Fruit fly (Drosophila melanogaster) whole organism, embryonic: Measurements from ENCODE around the gene HipHop.

ENCODE experiments used
- Asciz ChIP-seq: fragments of 200-800 bp; sonication (Bioruptor generic); optimal IDR thresholded peaks from 2 replicates; lab custom pipeline; 2017; ENCODE audit warnings: missing biosample characterization, mild to moderate bottlenecking, missing genetic modification characterization, missing genetic modification reagents
- Atf6 ChIP-seq: fragments of 200-800 bp; sonication (Bioruptor generic); IDR thresholded peaks from 2 replicates; pipeline ENCODE4 v1.3.6; 2022; ENCODE audit warnings: missing biosample characterization, missing genetic modification characterization
- BEAF-32 ChIP-seq: fragments of 200-800 bp; sonication (Bioruptor generic); optimal IDR thresholded peaks from 3 replicates; lab custom pipeline; 2017; ENCODE audit warnings: missing biosample characterization, missing genetic modification characterization, mild to moderate bottlenecking, moderate library complexity, missing genetic modification reagents
- Bgb ChIP-seq: fragments of 200-800 bp; sonication (Bioruptor generic); IDR thresholded peaks from 2 replicates; pipeline ENCODE4 v1.3.6; 2022; ENCODE audit warnings: missing biosample characterization, missing genetic modification characterization; ENCODE audit not compliant: partially characterized antibody
- Bteb2 ChIP-seq: fragments of 200-800 bp; sonication (Bioruptor generic); optimal IDR thresholded peaks from 2 replicates; lab custom pipeline; 2016; ENCODE audit warnings: missing biosample characterization, missing genetic modification characterization
- CG12659 ChIP-seq: fragments of 200-800 bp; sonication (Bioruptor generic); optimal IDR thresholded peaks from 3 replicates; lab custom pipeline; 2017; ENCODE audit warnings: mild to moderate bottlenecking, missing biosample characterization, missing genetic modification reagents, missing genetic modification characterization
- CG13424 ChIP-seq: fragments of 200-800 bp; sonication (Bioruptor generic); optimal IDR thresholded peaks from 2 replicates; lab custom pipeline; 2019; ENCODE audit warnings: missing biosample characterization, mild to moderate bottlenecking, missing genetic modification characterization, moderate library complexity
- CG14860 ChIP-seq: fragments of 200-800 bp; sonication (Bioruptor generic); IDR thresholded peaks from 3 replicates; pipeline ENCODE4 v1.3.6; 2022; ENCODE audit warnings: missing biosample characterization, missing genetic modification characterization; ENCODE audit not compliant: partially characterized antibody
- CG1529 ChIP-seq: fragments of 200-800 bp; sonication (Bioruptor generic); optimal IDR thresholded peaks from 3 replicates; lab custom pipeline; 2018; ENCODE audit warnings: missing biosample characterization, missing genetic modification characterization
- CG17829 ChIP-seq: fragments of 200-800 bp; optimal IDR thresholded peaks from 2 replicates; lab custom pipeline; 2019; ENCODE audit warnings: missing biosample characterization, mild to moderate bottlenecking, missing genetic modification characterization, moderate library complexity
- CG18011 ChIP-seq: fragments of 200-800 bp; sonication (Bioruptor generic); optimal IDR thresholded peaks from 2 replicates; lab custom pipeline; 2017; ENCODE audit warnings: missing biosample characterization, missing genetic modification characterization, mild to moderate bottlenecking, moderate library complexity, missing genotype
- CG32532 ChIP-seq: fragments of 200-800 bp; sonication (Bioruptor generic); IDR thresholded peaks from 2 replicates; pipeline ENCODE4 v1.3.6; 2022; ENCODE audit warnings: missing biosample characterization, missing genetic modification characterization
- CG32767 ChIP-seq: fragments of 200-800 bp; sonication (Bioruptor generic); IDR thresholded peaks from 2 replicates; pipeline ENCODE4 v1.3.6; 2022; ENCODE audit warnings: missing biosample characterization, missing genetic modification characterization
- CG5953 ChIP-seq: fragments of 200-800 bp; sonication (Bioruptor generic); IDR thresholded peaks from 2 replicates; pipeline ENCODE4 v1.3.6; 2022; ENCODE audit warnings: missing biosample characterization, missing genetic modification characterization
- CG6791 ChIP-seq: fragments of 200-800 bp; sonication (Bioruptor generic); IDR thresholded peaks from 3 replicates; pipeline ENCODE4 v1.3.6; 2022; ENCODE audit warnings: missing biosample characterization, missing genetic modification characterization; ENCODE audit not compliant: partially characterized antibody
- CG7786 ChIP-seq: fragments of 200-800 bp; sonication (Bioruptor generic); optimal IDR thresholded peaks from 2 replicates; lab custom pipeline; 2016; ENCODE audit warnings: missing biosample characterization, missing genetic modification characterization
- CG9797 ChIP-seq: fragments of 200-800 bp; sonication (Bioruptor generic); optimal IDR thresholded peaks from 3 replicates; lab custom pipeline; 2018; ENCODE audit warnings: missing biosample characterization, mild to moderate bottlenecking, missing genetic modification characterization
- Camta ChIP-seq: fragments of 200-800 bp; sonication (Bioruptor generic); optimal IDR thresholded peaks from 2 replicates; lab custom pipeline; 2016; ENCODE audit warnings: missing biosample characterization, missing genetic modification characterization
- Doc2 ChIP-seq: fragments of 200-800 bp; sonication (Bioruptor generic); IDR thresholded peaks from 2 replicates; pipeline ENCODE4 v1.3.6; 2022; ENCODE audit warnings: missing biosample characterization, missing genetic modification characterization
- Doc3 ChIP-seq: fragments of 200-800 bp; sonication (Bioruptor generic); IDR thresholded peaks from 3 replicates; pipeline ENCODE4 v1.3.6; 2022; ENCODE audit warnings: missing biosample characterization, missing genetic modification characterization; ENCODE audit not compliant: partially characterized antibody
- Dp ChIP-seq: fragments of 200-800 bp; sonication (Bioruptor generic); optimal IDR thresholded peaks from 2 replicates; lab custom pipeline; 2018; ENCODE audit warnings: missing biosample characterization, mild to moderate bottlenecking, missing genetic modification characterization, moderate library complexity
- Drgx ChIP-seq: fragments of 200-800 bp; sonication (Bioruptor generic); IDR thresholded peaks from 2 replicates; pipeline ENCODE4 v1.3.6; 2022; ENCODE audit warnings: missing biosample characterization, missing genetic modification characterization
- Ets65A ChIP-seq: fragments of 200-800 bp; sonication (Bioruptor generic); peaks from one replicate; lab custom pipeline; 2016; ENCODE audit warnings: missing biosample characterization, missing genetic modification characterization
- Ets97D ChIP-seq: fragments of 200-800 bp; sonication (Bioruptor generic); optimal IDR thresholded peaks from 3 replicates; lab custom pipeline; 2016; ENCODE audit warnings: missing biosample characterization, missing genetic modification characterization
- HmgZ ChIP-seq: fragments of 200-800 bp; sonication (Bioruptor generic); optimal IDR thresholded peaks from 2 replicates; lab custom pipeline; 2018; ENCODE audit warnings: missing biosample characterization, mild to moderate bottlenecking, missing genetic modification characterization
- Hr78 ChIP-seq, 2 experiments: fragments of 200-800 bp in 1 of 2; fragments of >200 bp in 1 of 2; sonication (Bioruptor generic) in 1 of 2; optimal IDR thresholded peaks; 2 replicates each; lab custom pipeline; 2017 to 2019; ENCODE audit warnings: missing biosample characterization in 2 of 2, missing genetic modification characterization in 2 of 2, mild to moderate bottlenecking in 1 of 2, moderate library complexity in 1 of 2
- MESR4 ChIP-seq: fragments of 200-800 bp; sonication (Bioruptor generic); optimal IDR thresholded peaks from 2 replicates; lab custom pipeline; 2018; ENCODE audit warnings: missing biosample characterization, mild to moderate bottlenecking, missing genetic modification characterization, moderate library complexity
- Med ChIP-seq: fragments of 200-800 bp; sonication (Bioruptor generic); peaks from one replicate; lab custom pipeline; 2016; ENCODE audit warnings: missing biosample characterization, missing genetic modification characterization, mild to moderate bottlenecking, inconsistent platforms, moderate library complexity
- Myb ChIP-seq: fragments of 200-800 bp; sonication (Bioruptor generic); optimal IDR thresholded peaks from 2 replicates; lab custom pipeline; 2016; ENCODE audit warnings: missing biosample characterization, missing genetic modification characterization
- Nf-YB ChIP-seq: fragments of 200-800 bp; sonication (Bioruptor generic); optimal IDR thresholded peaks from 3 replicates; lab custom pipeline; 2019; ENCODE audit warnings: missing biosample characterization, mild to moderate bottlenecking, missing genetic modification characterization, moderate library complexity
- NfI ChIP-seq: fragments of 200-800 bp; sonication (Bioruptor generic); optimal IDR thresholded peaks from 3 replicates; lab custom pipeline; 2018; ENCODE audit warnings: missing biosample characterization, mild to moderate bottlenecking, missing genetic modification characterization, moderate library complexity
- Opbp ChIP-seq: fragments of 200-800 bp; sonication (Bioruptor generic); IDR thresholded peaks from 3 replicates; pipeline ENCODE4 v1.3.6; 2022; ENCODE audit warnings: missing biosample characterization, missing genetic modification characterization; ENCODE audit not compliant: partially characterized antibody
- Poxn ChIP-seq: fragments of 200-800 bp; sonication (Bioruptor generic); IDR thresholded peaks from 2 replicates; pipeline ENCODE4 v1.3.6; 2022; ENCODE audit warnings: missing biosample characterization, missing genetic modification characterization
- ato ChIP-seq: fragments of 200-800 bp; sonication (Bioruptor generic); IDR thresholded peaks from 2 replicates; pipeline ENCODE4 v1.3.6; 2022; ENCODE audit warnings: missing biosample characterization, missing genetic modification characterization; ENCODE audit not compliant: partially characterized antibody
- bbx ChIP-seq: fragments of 200-800 bp; sonication (Bioruptor generic); IDR thresholded peaks from 2 replicates; pipeline ENCODE4 v1.3.6; 2022; ENCODE audit warnings: missing biosample characterization, missing genetic modification characterization; ENCODE audit not compliant: partially characterized antibody
- chinmo ChIP-seq: fragments of 200-800 bp; sonication (Bioruptor generic); IDR thresholded peaks from 4 replicates; pipeline ENCODE4 v1.3.6; 2022; ENCODE audit warnings: missing biosample characterization, missing genetic modification characterization; ENCODE audit not compliant: partially characterized antibody
- corto ChIP-seq: fragments of 200-800 bp; sonication (Bioruptor generic); optimal IDR thresholded peaks from 2 replicates; lab custom pipeline; 2016; ENCODE audit warnings: missing biosample characterization, mild to moderate bottlenecking, missing genetic modification characterization, moderate library complexity
- croc ChIP-seq: fragments of 200-800 bp; sonication (Bioruptor generic); conservative IDR thresholded peaks from 3 replicates; pipeline ENCODE4 v1.3.6; 2022; ENCODE audit warnings: missing biosample characterization, missing genetic modification characterization
- disco-r ChIP-seq: fragments of 200-800 bp; sonication (Bioruptor generic); optimal IDR thresholded peaks from 2 replicates; lab custom pipeline; 2016; ENCODE audit warnings: missing biosample characterization, missing genetic modification characterization
- dpn ChIP-seq, 2 experiments: fragments of 200-800 bp; sonication (Bioruptor generic); optimal IDR thresholded peaks; 3 replicates each; lab custom pipeline; 2016; ENCODE audit warnings: missing biosample characterization in 2 of 2, missing genetic modification characterization in 2 of 2
- emc ChIP-seq: fragments of 200-800 bp; sonication (Bioruptor generic); optimal IDR thresholded peaks from 2 replicates; lab custom pipeline; 2016; ENCODE audit warnings: missing biosample characterization, missing genetic modification characterization
- esg ChIP-seq: fragments of 200-800 bp; sonication (Bioruptor generic); conservative IDR thresholded peaks from 2 replicates; pipeline ENCODE4 v1.3.6; 2022; ENCODE audit warnings: missing biosample characterization, missing genetic modification characterization
- klu ChIP-seq: fragments of 200-800 bp; sonication (Bioruptor generic); IDR thresholded peaks from 2 replicates; pipeline ENCODE4 v1.3.6; 2022; ENCODE audit warnings: missing biosample characterization, missing genetic modification characterization
- kni ChIP-seq: fragments of 200-800 bp; sonication (Bioruptor generic); optimal IDR thresholded peaks from 3 replicates; lab custom pipeline; 2017; ENCODE audit warnings: mild to moderate bottlenecking, missing biosample characterization, missing genetic modification reagents, missing genetic modification characterization
- maf-S ChIP-seq: fragments of 200-800 bp; sonication (Bioruptor generic); optimal IDR thresholded peaks from 2 replicates; lab custom pipeline; 2016; ENCODE audit warnings: missing biosample characterization, missing genetic modification characterization
- slbo ChIP-seq: fragments of 200-800 bp; sonication (Bioruptor generic); IDR thresholded peaks from 2 replicates; pipeline ENCODE4 v1.3.6; 2022; ENCODE audit warnings: missing biosample characterization, missing genetic modification characterization
- toy ChIP-seq: fragments of 200-800 bp; sonication (Bioruptor generic); IDR thresholded peaks from 2 replicates; pipeline ENCODE4 v1.3.6; 2022; ENCODE audit warnings: missing biosample characterization, missing genetic modification characterization

Gene HipHop

dm6 chr3L:18800100-18800841 lies 20.7 kb upstream of the HipHop start (continued):
- no peak for TF ChIP-seq croc (GFP tag; lab: Robert Waterston, UW)
- TF ChIP-seq esg (GFP tag; lab: Robert Waterston, UW) = no peak
- no peak for TF ChIP-seq CG12659 (GFP tag; lab: Kevin White, UChicago)
- no peak for TF ChIP-seq Asciz
- no peak for TF ChIP-seq Opbp (GFP tag; lab: Robert Waterston, UW)
- TF ChIP-seq Doc2 (GFP tag; lab: Robert Waterston, UW) = no peak
- no peak for TF ChIP-seq emc (GFP tag; lab: Kevin White, UChicago)
- no peak for TF ChIP-seq toy (GFP tag; lab: Robert Waterston, UW)
- no peak for TF ChIP-seq CG7786 (GFP tag; lab: Kevin White, UChicago)
- TF ChIP-seq dpn (GFP tag; optimal IDR thresholded peaks at IDR 0.05; lab: Kevin White, UChicago) = no peak
- TF ChIP-seq disco-r = no peak
- no peak for TF ChIP-seq CG17829 (tag; lab: Kevin White, UChicago)
- TF ChIP-seq CG1529 (GFP tag; lab: Kevin White, UChicago) = no peak
- TF ChIP-seq Poxn (GFP tag; lab: Robert Waterston, UW) = no peak
- TF ChIP-seq Drgx = peak; percentile 30

dm6 chr3L:18801194-18801695 lies 19.7 kb upstream of the HipHop start, which contains the start of gene ftz-f1:
Gene ftz-f1, minus strand, starts transcription at chr3L:18801309.
- TF ChIP-seq Ets97D (GFP tag; lab: Kevin White, UChicago) = peak; percentile 23
- no peak; the same call in 1 of the 2 replicates for TF ChIP-seq slbo (GFP tag; lab: Robert Waterston, UW)
- TF ChIP-seq ato = peak; percentile 80
- peak; percentile 69 for TF ChIP-seq Med (GFP tag; lab: Kevin White, UChicago)
- peak; percentile 56 for TF ChIP-seq CG14860 (GFP tag; lab: Robert Waterston, UW)
- peak; percentile 11; the same call in 1 of the 2 replicates for TF ChIP-seq CG32767 (GFP tag; lab: Robert Waterston, UW)
- TF ChIP-seq CG18011 (GFP tag; lab: Kevin White, UChicago) = peak; percentile 3
- TF ChIP-seq chinmo (GFP tag; lab: Robert Waterston, UW) = peak; percentile 99
- TF ChIP-seq Myb = peak; percentile 56
- TF ChIP-seq Nf-YB (GFP tag; lab: Kevin White, UChicago) = peak; percentile 32
- peak; percentile 83 for TF ChIP-seq kni (GFP tag; lab: Kevin White, UChicago)
- peak; percentile 17 for TF ChIP-seq Bteb2 (GFP tag; lab: Kevin White, UChicago)
- TF ChIP-seq NfI = peak; percentile 56
- peak; percentile 23 for TF ChIP-seq corto (GFP tag; lab: Kevin White, UChicago)
- peak; percentile 97 for TF ChIP-seq Bgb (GFP tag; lab: Robert Waterston, UW)
- peak; percentile 100 for TF ChIP-seq Dp
- TF ChIP-seq Doc3 = peak; percentile 47
- TF ChIP-seq BEAF-32 (GFP tag; lab: Kevin White, UChicago) = peak; percentile 92
- TF ChIP-seq Camta (GFP tag; lab: Kevin White, UChicago) = no peak
- TF ChIP-seq klu (GFP tag; lab: Robert Waterston, UW) = no peak
- TF ChIP-seq CG32532 (GFP tag; lab: Robert Waterston, UW) = peak; percentile 68; the same call in 1 of the 2 replicates
- no peak for TF ChIP-seq MESR4 (GFP tag; lab: Kevin White, UChicago)
- peak; percentile 38 for TF ChIP-seq Ets65A (GFP tag; lab: Kevin White, UChicago)
- peak; percentile 94 for TF ChIP-seq bbx (GFP tag; lab: Robert Waterston, UW)
- peak; percentile 16 for TF ChIP-seq CG9797
- TF ChIP-seq CG5953 (GFP tag; lab: Robert Waterston, UW) = no peak
- TF ChIP-seq maf-S (GFP tag; lab: Kevin White, UChicago) = peak; percentile 44
- TF ChIP-seq CG6791 (GFP tag; lab: Robert Waterston, UW) = peak; percentile 74; the same call in 2 of the 3 replicates
- TF ChIP-seq Hr78 (GFP tag; optimal IDR thresholded peaks at IDR 0.05; lab: Kevin White, UChicago) = peak in 1 of 2 experiments; percentile 33
- no peak for TF ChIP-seq CG13424
- TF ChIP-seq HmgZ (tag; lab: Kevin White, UChicago) = peak; percentile 90
- TF ChIP-seq Atf6 (GFP tag; lab: Robert Waterston, UW) = peak; percentile 61; the same call in 1 of the 2 replicates
